Fruit fly (Drosophila melanogaster) whole organism, embryonic: ENCODE data around the gene CG33947.

Experiments used
- Abd-B ChIP-seq: fragments of 200-800 bp; sonication (Bioruptor generic); optimal IDR thresholded peaks from 2 replicates; lab custom pipeline; 2018; ENCODE audit warnings: missing biosample characterization, mild to moderate bottlenecking, missing genetic modification characterization, moderate library complexity
- Adf1 ChIP-seq: fragments of 200-800 bp; sonication (Bioruptor generic); IDR thresholded peaks from 2 replicates; pipeline ENCODE4 v1.3.6; 2022; ENCODE audit warnings: missing biosample characterization, missing genetic modification characterization
- B-H2 ChIP-seq: fragments of 200-800 bp; sonication (Bioruptor generic); optimal IDR thresholded peaks from 2 replicates; lab custom pipeline; 2018; ENCODE audit warnings: missing biosample characterization, mild to moderate bottlenecking, missing genetic modification characterization
- Bteb2 ChIP-seq: fragments of 200-800 bp; sonication (Bioruptor generic); optimal IDR thresholded peaks from 2 replicates; lab custom pipeline; 2016; ENCODE audit warnings: missing biosample characterization, missing genetic modification characterization
- CG10321 ChIP-seq: fragments of 200-800 bp; sonication (Bioruptor generic); IDR thresholded peaks from 2 replicates; pipeline ENCODE4 v1.3.6; 2022; ENCODE audit warnings: missing biosample characterization, missing genetic modification characterization
- CG12071 ChIP-seq: fragments of 200-800 bp; sonication (Bioruptor generic); optimal IDR thresholded peaks from 3 replicates; lab custom pipeline; 2018; ENCODE audit warnings: missing biosample characterization, mild to moderate bottlenecking, missing genetic modification characterization
- CG12236 ChIP-seq: fragments of 200-800 bp; sonication (Bioruptor generic); optimal IDR thresholded peaks from 2 replicates; lab custom pipeline; 2016; ENCODE audit warnings: missing biosample characterization, missing genetic modification characterization
- CG12744 ChIP-seq: fragments of 200-800 bp; sonication (Bioruptor generic); optimal IDR thresholded peaks from 2 replicates; lab custom pipeline; 2016; ENCODE audit warnings: missing biosample characterization, missing genetic modification characterization
- CG12942 ChIP-seq: fragments of 200-800 bp; sonication (Bioruptor generic); optimal IDR thresholded peaks from 3 replicates; lab custom pipeline; 2016; ENCODE audit warnings: missing biosample characterization, missing genetic modification characterization
- CG15073 ChIP-seq: fragments of 200-800 bp; sonication (Bioruptor generic); optimal IDR thresholded peaks from 2 replicates; lab custom pipeline; 2016; ENCODE audit warnings: missing biosample characterization, missing genetic modification characterization
- CG15601 ChIP-seq: fragments of 200-800 bp; sonication (Bioruptor generic); optimal IDR thresholded peaks from 3 replicates; lab custom pipeline; 2019; ENCODE audit warnings: missing biosample characterization, mild to moderate bottlenecking, missing genetic modification characterization, moderate library complexity
- CG1603 ChIP-seq: fragments of 200-800 bp; sonication (Bioruptor generic); optimal IDR thresholded peaks from 2 replicates; lab custom pipeline; 2019; ENCODE audit warnings: missing biosample characterization, mild to moderate bottlenecking, missing genetic modification characterization, moderate library complexity
- CG16779 ChIP-seq: fragments of 200-800 bp; sonication (Bioruptor generic); IDR thresholded peaks from 2 replicates; pipeline ENCODE4 v1.3.6; 2022; ENCODE audit warnings: missing biosample characterization, missing genetic modification characterization
- CG32772 ChIP-seq: fragments of 200-800 bp; sonication (Bioruptor generic); IDR thresholded peaks from 2 replicates; pipeline ENCODE4 v1.3.6; 2022; ENCODE audit warnings: missing biosample characterization, missing genetic modification characterization
- CG3281 ChIP-seq: fragments of 200-800 bp; sonication (Bioruptor generic); optimal IDR thresholded peaks from 3 replicates; lab custom pipeline; 2017; ENCODE audit warnings: missing biosample characterization, mild to moderate bottlenecking, missing genetic modification characterization
- CG34422 ChIP-seq: fragments of 200-800 bp; sonication (Bioruptor generic); IDR thresholded peaks from 3 replicates; pipeline ENCODE4 v1.3.6; 2022; ENCODE audit warnings: missing biosample characterization, missing genetic modification characterization
- CG4328 ChIP-seq: fragments of 200-800 bp; sonication (Bioruptor generic); optimal IDR thresholded peaks from 3 replicates; lab custom pipeline; 2017; ENCODE audit warnings: missing biosample characterization, missing genetic modification reagents, missing genetic modification characterization
- CG4707 ChIP-seq: fragments of 200-800 bp; sonication (Bioruptor generic); optimal IDR thresholded peaks from 2 replicates; lab custom pipeline; 2018; ENCODE audit warnings: missing biosample characterization, mild to moderate bottlenecking, missing genetic modification characterization, moderate library complexity
- CG5245 ChIP-seq: fragments of 200-800 bp; sonication (Bioruptor generic); optimal IDR thresholded peaks from 3 replicates; lab custom pipeline; 2016; ENCODE audit warnings: missing biosample characterization, missing genetic modification characterization
- CG6813 ChIP-seq: fragments of 200-800 bp; sonication (Bioruptor generic); optimal IDR thresholded peaks from 2 replicates; lab custom pipeline; 2017; ENCODE audit warnings: missing biosample characterization, missing genetic modification characterization, mild to moderate bottlenecking, moderate library complexity, missing genetic modification reagents
- CG8359 ChIP-seq: fragments of 200-800 bp; sonication (Bioruptor generic); optimal IDR thresholded peaks from 2 replicates; lab custom pipeline; 2017; ENCODE audit warnings: missing biosample characterization, mild to moderate bottlenecking, missing genetic modification characterization, borderline replicate concordance
- CG9437 ChIP-seq: fragments of 200-800 bp; sonication (Bioruptor generic); optimal IDR thresholded peaks from 2 replicates; lab custom pipeline; 2018; ENCODE audit warnings: missing biosample characterization, mild to moderate bottlenecking, missing genetic modification characterization
- CTCF ChIP-seq: fragments of 200-800 bp; sonication (Bioruptor generic); optimal IDR thresholded peaks from 2 replicates; lab custom pipeline; 2017; ENCODE audit warnings: missing biosample characterization, mild to moderate bottlenecking, missing genetic modification characterization, moderate library complexity
- Camta ChIP-seq: fragments of 200-800 bp; sonication (Bioruptor generic); optimal IDR thresholded peaks from 2 replicates; lab custom pipeline; 2016; ENCODE audit warnings: missing biosample characterization, missing genetic modification characterization
- Dip2 ChIP-seq: fragments of 200-800 bp; sonication (Bioruptor generic); IDR thresholded peaks from 2 replicates; pipeline ENCODE4 v1.3.6; 2022; ENCODE audit warnings: missing biosample characterization, missing genetic modification characterization
- ERR ChIP-seq: fragments of 200-800 bp; sonication (Bioruptor generic); optimal IDR thresholded peaks from 2 replicates; lab custom pipeline; 2016; ENCODE audit warnings: missing biosample characterization, missing genetic modification characterization
- Ets97D ChIP-seq: fragments of 200-800 bp; sonication (Bioruptor generic); optimal IDR thresholded peaks from 3 replicates; lab custom pipeline; 2016; ENCODE audit warnings: missing biosample characterization, missing genetic modification characterization
- Fer1 ChIP-seq: fragments of 200-800 bp; sonication (Bioruptor generic); optimal IDR thresholded peaks from 2 replicates; lab custom pipeline; 2017; ENCODE audit warnings: missing biosample characterization, mild to moderate bottlenecking, missing genetic modification characterization
- Gsc ChIP-seq: fragments of 200-800 bp; sonication (Bioruptor generic); IDR thresholded peaks from 2 replicates; pipeline ENCODE4 v1.3.6; 2022; ENCODE audit warnings: missing biosample characterization, missing genetic modification characterization
- Hr51 ChIP-seq, 2 experiments: fragments of 200-800 bp; sonication (Bioruptor generic); optimal IDR thresholded peaks; 2 replicates in 1 of 2; 3 replicates in 1 of 2; lab custom pipeline; 2016 to 2018; ENCODE audit warnings: missing biosample characterization in 2 of 2, missing genetic modification characterization in 2 of 2, mild to moderate bottlenecking in 1 of 2, moderate library complexity in 1 of 2
- Max ChIP-seq: fragments of 200-800 bp; sonication (Bioruptor generic); optimal IDR thresholded peaks from 2 replicates; lab custom pipeline; 2016; ENCODE audit warnings: missing biosample characterization, mild to moderate bottlenecking, missing genetic modification characterization
- Ravus ChIP-seq: fragments of 200-800 bp; sonication (Bioruptor generic); IDR thresholded peaks from 2 replicates; pipeline ENCODE4 v1.3.6; 2022; ENCODE audit warnings: missing biosample characterization, missing genetic modification characterization
- Sox102F ChIP-seq: fragments of 200-800 bp; sonication (Bioruptor generic); optimal IDR thresholded peaks from 2 replicates; lab custom pipeline; 2018; ENCODE audit warnings: missing biosample characterization, mild to moderate bottlenecking, missing genetic modification characterization, moderate library complexity
- Sry-β ChIP-seq: fragments of 200-800 bp; sonication (Bioruptor generic); optimal IDR thresholded peaks from 2 replicates; lab custom pipeline; 2018; ENCODE audit warnings: missing biosample characterization, mild to moderate bottlenecking, missing genetic modification characterization, moderate library complexity
- Stat92E ChIP-seq, 3 experiments: fragments of >200 bp in 2 of 3; fragments of 200-800 bp in 1 of 3; sonication (Bioruptor generic) in 1 of 3; optimal IDR thresholded peaks; 2 replicates each; lab custom pipeline; 2017 to 2019; ENCODE audit warnings: missing biosample characterization in 3 of 3, missing genetic modification characterization in 3 of 3, mild to moderate bottlenecking in 1 of 3, moderate library complexity in 1 of 3
- ase ChIP-seq: fragments of 200-800 bp; sonication (Bioruptor generic); IDR thresholded peaks from 3 replicates; pipeline ENCODE4 v1.3.6; 2022; ENCODE audit warnings: missing biosample characterization, missing genetic modification characterization
- cad ChIP-seq: fragments of >200 bp; optimal IDR thresholded peaks from 2 replicates; lab custom pipeline; 2017; ENCODE audit warnings: missing biosample characterization, missing genetic modification characterization
- chn ChIP-seq: fragments of 200-800 bp; sonication (Bioruptor generic); optimal IDR thresholded peaks from 2 replicates; lab custom pipeline; 2016; ENCODE audit warnings: missing biosample characterization, missing genetic modification characterization
- croc ChIP-seq: fragments of 200-800 bp; sonication (Bioruptor generic); conservative IDR thresholded peaks from 3 replicates; pipeline ENCODE4 v1.3.6; 2022; ENCODE audit warnings: missing biosample characterization, missing genetic modification characterization
- crp ChIP-seq, 2 experiments: fragments of 200-800 bp; sonication (Bioruptor generic); optimal IDR thresholded peaks; 2 replicates in 1 of 2; 3 replicates in 1 of 2; lab custom pipeline; 2017; ENCODE audit warnings: missing biosample characterization in 2 of 2, missing genetic modification characterization in 2 of 2, mild to moderate bottlenecking in 1 of 2, moderate library complexity in 1 of 2
- dpn ChIP-seq, 2 experiments: fragments of 200-800 bp; sonication (Bioruptor generic); optimal IDR thresholded peaks; 3 replicates each; lab custom pipeline; 2016; ENCODE audit warnings: missing biosample characterization in 2 of 2, missing genetic modification characterization in 2 of 2
- kah ChIP-seq: fragments of 200-800 bp; sonication (Bioruptor generic); optimal IDR thresholded peaks from 2 replicates; lab custom pipeline; 2018; ENCODE audit warnings: missing biosample characterization, mild to moderate bottlenecking, missing genetic modification characterization
- lmd ChIP-seq: fragments of 200-800 bp; sonication (Bioruptor generic); IDR thresholded peaks from 2 replicates; pipeline ENCODE4 v1.3.6; 2022; ENCODE audit warnings: missing biosample characterization, missing genetic modification characterization
- lola ChIP-seq, 3 experiments: fragments of >200 bp in 2 of 3; fragments of 200-800 bp in 1 of 3; sonication (Bioruptor generic) in 1 of 3; optimal IDR thresholded peaks; 2 replicates each; lab custom pipeline; 2017 to 2019; ENCODE audit warnings: missing biosample characterization in 3 of 3, missing genetic modification characterization in 3 of 3, mild to moderate bottlenecking in 1 of 3, moderate library complexity in 1 of 3
- nau ChIP-seq: fragments of 200-800 bp; sonication (Bioruptor generic); optimal IDR thresholded peaks from 3 replicates; lab custom pipeline; 2017; ENCODE audit warnings: missing biosample characterization, mild to moderate bottlenecking, missing genetic modification characterization, missing genetic modification reagents
- pzg ChIP-seq: fragments of 200-800 bp; sonication (Bioruptor generic); optimal IDR thresholded peaks from 3 replicates; lab custom pipeline; 2018; ENCODE audit warnings: missing biosample characterization, mild to moderate bottlenecking, missing genetic modification characterization, moderate library complexity
- toy ChIP-seq: fragments of 200-800 bp; sonication (Bioruptor generic); IDR thresholded peaks from 2 replicates; pipeline ENCODE4 v1.3.6; 2022; ENCODE audit warnings: missing biosample characterization, missing genetic modification characterization
- vvl ChIP-seq: fragments of 200-800 bp; sonication (Bioruptor generic); IDR thresholded peaks from 2 replicates; pipeline ENCODE4 v1.3.6; 2022; ENCODE audit warnings: missing biosample characterization, missing genetic modification characterization
- wek ChIP-seq: fragments of 200-800 bp; sonication (Bioruptor generic); optimal IDR thresholded peaks from 3 replicates; lab custom pipeline; 2018; ENCODE audit warnings: missing biosample characterization, mild to moderate bottlenecking, missing genetic modification characterization, moderate library complexity

CG33947 gene

DNA sequence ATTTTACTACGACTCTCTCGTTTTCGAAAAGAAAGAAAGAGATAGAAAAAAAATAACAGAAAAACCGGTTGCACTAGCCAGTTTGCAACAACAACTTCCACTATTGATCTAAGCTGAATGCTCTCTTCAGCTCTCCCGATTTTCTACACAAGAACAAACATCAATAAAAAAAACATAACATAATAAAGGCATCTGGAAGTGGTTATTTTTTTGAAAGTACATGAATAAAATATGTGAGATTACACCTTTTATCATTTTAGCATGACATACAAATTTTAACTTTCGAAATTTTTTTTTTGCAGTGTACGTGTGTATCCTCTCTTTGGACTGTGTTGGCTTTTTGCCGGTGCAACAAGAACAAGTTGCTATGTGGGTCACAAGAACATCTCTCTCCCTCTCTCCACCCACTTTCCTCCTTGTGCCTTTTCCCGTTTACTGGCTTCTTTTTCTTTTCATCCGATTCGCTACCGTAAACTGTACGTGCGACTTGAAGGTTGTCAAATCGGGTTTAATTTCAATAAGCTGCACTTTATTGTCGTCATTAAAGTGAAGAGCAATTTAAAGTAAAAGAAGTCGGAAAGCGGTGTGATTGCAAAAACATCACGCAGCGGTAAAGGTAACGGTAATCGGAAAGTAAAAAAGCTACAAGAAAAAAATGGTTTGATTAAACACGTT is 11.6 kb upstream of the CG33947 start (continued):
- TF ChIP-seq pzg (GFP tag; lab: Kevin White, UChicago), result no peak
- TF ChIP-seq cad (GFP tag; lab: Kevin White, UChicago), result no peak
- TF ChIP-seq nau (GFP tag; lab: Kevin White, UChicago), result no peak
- TF ChIP-seq CTCF (GFP tag; lab: Kevin White, UChicago), result peak; percentile 69
- TF ChIP-seq ERR, result peak; percentile 87
- TF ChIP-seq Gsc (GFP tag; lab: Robert Waterston, UW), result peak; percentile 74
- peak; percentile 97 for TF ChIP-seq dpn (GFP tag; optimal IDR thresholded peaks at IDR 0.05; lab: Kevin White, UChicago)
- peak in 1 of 2 experiments; percentile 63 for TF ChIP-seq crp (GFP tag; optimal IDR thresholded peaks at IDR 0.05; lab: Kevin White, UChicago)
- TF ChIP-seq Ravus, result peak; percentile 80
- TF ChIP-seq Camta (GFP tag; lab: Kevin White, UChicago), result peak; percentile 97
- TF ChIP-seq CG15601 (tag; lab: Kevin White, UChicago), result peak; percentile 98
- TF ChIP-seq Stat92E (GFP tag; optimal IDR thresholded peaks at IDR 0.05; lab: Kevin White, UChicago), result peak in 1 of 3 experiments; percentile 97
- TF ChIP-seq lmd (GFP tag; lab: Robert Waterston, UW), result peak; percentile 95
- TF ChIP-seq vvl, result peak; percentile 99
- peak; percentile 78 for TF ChIP-seq wek
- peak; percentile 93 for TF ChIP-seq kah
- peak; percentile 54 for TF ChIP-seq Adf1 (GFP tag; lab: Robert Waterston, UW)
- TF ChIP-seq Max (GFP tag; lab: Kevin White, UChicago), result peak; percentile 96
- peak; percentile 81 for TF ChIP-seq CG10321 (GFP tag; lab: Robert Waterston, UW)
- peak; percentile 97 for TF ChIP-seq chn
- peak; percentile 36; the same call in 1 of the 2 replicates for TF ChIP-seq Dip2
- peak; percentile 95 for TF ChIP-seq ase (GFP tag; lab: Robert Waterston, UW)
- TF ChIP-seq Sry-β (GFP tag; lab: Kevin White, UChicago), result peak; percentile 68
- peak; percentile 95 for TF ChIP-seq CG1603 (tag; lab: Kevin White, UChicago)
- peak; percentile 73 for TF ChIP-seq CG16779 (GFP tag; lab: Robert Waterston, UW)
- peak; percentile 92 for TF ChIP-seq CG9437 (GFP tag; lab: Kevin White, UChicago)
- TF ChIP-seq toy (GFP tag; lab: Robert Waterston, UW), result peak; percentile 77
- peak; percentile 78 for TF ChIP-seq CG15073 (GFP tag; lab: Kevin White, UChicago)
- peak; percentile 95 for TF ChIP-seq Abd-B
- TF ChIP-seq CG12236, result peak; percentile 98
- TF ChIP-seq CG12942 (GFP tag; lab: Kevin White, UChicago), result peak; percentile 96
- TF ChIP-seq CG8359 (GFP tag; lab: Kevin White, UChicago), result peak; percentile 88
- TF ChIP-seq CG5245, result peak; percentile 96
- peak; percentile 94 for TF ChIP-seq croc (GFP tag; lab: Robert Waterston, UW)
- TF ChIP-seq Fer1 (GFP tag; lab: Kevin White, UChicago), result peak; percentile 94
- peak; percentile 97 for TF ChIP-seq CG34422 (GFP tag; lab: Robert Waterston, UW)
- TF ChIP-seq CG4328 (GFP tag; lab: Kevin White, UChicago), result peak; percentile 82
- no peak for TF ChIP-seq B-H2 (GFP tag; lab: Kevin White, UChicago)
- peak; percentile 81 for TF ChIP-seq CG3281 (GFP tag; lab: Kevin White, UChicago)
- peak; percentile 96 for TF ChIP-seq CG12744 (GFP tag; lab: Kevin White, UChicago)
- TF ChIP-seq lola (GFP tag; optimal IDR thresholded peaks at IDR 0.05; lab: Kevin White, UChicago), result peak in 1 of 3 experiments; percentile 98
- peak; percentile 94 for TF ChIP-seq Bteb2 (GFP tag; lab: Kevin White, UChicago)
- peak; percentile 88 for TF ChIP-seq Ets97D (GFP tag; lab: Kevin White, UChicago)
- peak; percentile 94 for TF ChIP-seq CG4707 (GFP tag; lab: Kevin White, UChicago)
- TF ChIP-seq CG6813, result peak; percentile 93
- peak; percentile 96 for TF ChIP-seq CG32772 (GFP tag; lab: Robert Waterston, UW)
- TF ChIP-seq Sox102F (GFP tag; lab: Kevin White, UChicago), result peak; percentile 99
- TF ChIP-seq CG12071 (GFP tag; lab: Kevin White, UChicago), result peak; percentile 94
- TF ChIP-seq Hr51 (GFP tag; optimal IDR thresholded peaks at IDR 0.05; lab: Kevin White, UChicago), result peak; percentile 93 to 97
